Worm (Caenorhabditis elegans) whole organism, young adult: ENCODE data around the gene R105.5.

Source experiments
- F52B5.7 ChIP-seq: sonication (generic microtip); optimal IDR thresholded peaks from 2 replicates; lab custom pipeline; 2016; ENCODE audit warnings: mild to moderate bottlenecking, missing genetic modification characterization, missing compliant biosample characterization
- ets-4 ChIP-seq: fragments of 200-800 bp; sonication (Bioruptor generic); optimal IDR thresholded peaks from 2 replicates; lab custom pipeline; 2018; ENCODE audit warnings: mild to moderate bottlenecking, missing genetic modification characterization, missing compliant biosample characterization
- gei-17 ChIP-seq: fragments of 200-800 bp; sonication (Bioruptor generic); optimal IDR thresholded peaks from 2 replicates; lab custom pipeline; 2018; ENCODE audit warnings: mild to moderate bottlenecking, missing genetic modification characterization, missing compliant biosample characterization
- lin-54 ChIP-seq: fragments of 200-800 bp; sonication (Bioruptor generic); optimal IDR thresholded peaks from 2 replicates; lab custom pipeline; 2018; ENCODE audit warnings: mild to moderate bottlenecking, missing genetic modification characterization, missing compliant biosample characterization
- sdz-38 ChIP-seq: sonication (generic microtip); optimal IDR thresholded peaks from 2 replicates; lab custom pipeline; 2016; ENCODE audit warnings: missing genotype, missing genetic modification characterization, missing compliant biosample characterization
- snpc-4 ChIP-seq, 5 experiments: fragments of 150-350 bp in 1 of 5; sonication (generic microtip) in 4 of 5; optimal IDR thresholded peaks; 2 replicates each; lab custom pipeline; 2014 to 2018; ENCODE audit warnings: missing genetic modification characterization in 5 of 5, missing biosample characterization in 3 of 5, antibody characterized with exemption in 2 of 5, mild to moderate bottlenecking in 2 of 5, missing compliant biosample characterization in 2 of 5, missing genotype in 2 of 5, moderate library complexity in 2 of 5, missing genetic modification reagents in 1 of 5

- TF ChIP-seq sdz-38 (tag; lab: Kevin White, UChicago) (no peak), gei-17 (GFP tag; lab: Kevin White, UChicago) (no peak), ets-4 (GFP tag; lab: Kevin White, UChicago) (no peak), F52B5.7 (tag; lab: Kevin White, UChicago) (no peak), snpc-4 (GFP tag; optimal IDR thresholded peaks at IDR 0.05; lab: Kevin White, UChicago) (no peak), snpc-4 (tag; optimal IDR thresholded peaks at IDR 0.05; lab: Kevin White, UChicago) (no peak), lin-54 (GFP tag; lab: Kevin White, UChicago) (no peak)
These were observed 13.4 kb downstream of the R105.5 start, which contains the start of gene F29B9.7 for ce11 chrIV:4649460-4649859.
